Worm (Caenorhabditis elegans): Measurements from ENCODE around the gene tra-4.

- TF ChIP-seq W03F9.2 (tag; optimal IDR thresholded peaks at IDR 0.05) = no peak
- TF ChIP-seq dao-5 (tag; optimal IDR thresholded peaks at IDR 0.05) = no peak
Observed at ce11 chrX:2877433-2877832, 20.0 kb upstream of the tra-4 start.
